Worm (Caenorhabditis elegans): ENCODE measurements around the gene gcy-22.

ce11 chrV:20778886-20779285, 46.0 kb downstream of the gcy-22 start:
- no peak for TF ChIP-seq nhr-11 (tag; optimal IDR thresholded peaks at IDR 0.05)
- TF ChIP-seq lin-13 (GFP tag; optimal IDR thresholded peaks at IDR 0.05), result no peak
- no peak for TF ChIP-seq snpc-4 (tag; optimal IDR thresholded peaks at IDR 0.05)
- no peak for TF ChIP-seq C34B4.2 (tag; optimal IDR thresholded peaks at IDR 0.05)
- no peak for TF ChIP-seq ztf-11 (tag; optimal IDR thresholded peaks at IDR 0.05)
- no peak for TF ChIP-seq C04F5.9 (tag; optimal IDR thresholded peaks at IDR 0.05)
